Worm (Caenorhabditis elegans) whole organism, midembryonic: Measurements from ENCODE around the gene T22B7.4.

Experiments
- T22C8.4 ChIP-seq: fragments of 200-800 bp; sonication (Bioruptor generic); IDR thresholded peaks from 2 replicates; pipeline ENCODE4 v1.3.6; 2022; ENCODE audit warnings: missing genetic modification characterization, missing compliant biosample characterization
- flt-1 ChIP-seq: fragments of 200-800 bp; sonication (Bioruptor generic); IDR thresholded peaks from 2 replicates; pipeline ENCODE4 v1.3.6; 2022; ENCODE audit warnings: missing genetic modification characterization, missing compliant biosample characterization
- med-1 ChIP-seq: sonication (generic microtip); optimal IDR thresholded peaks from 2 replicates; lab custom pipeline; 2017; ENCODE audit warnings: missing genetic modification characterization, mild to moderate bottlenecking, missing compliant biosample characterization, antibody characterized with exemption, missing genetic modification reagents; ENCODE audit not compliant: insufficient read depth
- tab-1 ChIP-seq: fragments of 200-800 bp; sonication (Bioruptor generic); IDR thresholded peaks from 2 replicates; pipeline ENCODE4 v1.3.6; 2022; ENCODE audit warnings: missing genetic modification characterization, missing compliant biosample characterization
- ztf-29 ChIP-seq: fragments of 200-800 bp; sonication (Bioruptor generic); IDR thresholded peaks from 2 replicates; pipeline ENCODE4 v1.3.6; 2022; ENCODE audit warnings: missing genetic modification reagents, missing genetic modification characterization, missing compliant biosample characterization

DNA sequence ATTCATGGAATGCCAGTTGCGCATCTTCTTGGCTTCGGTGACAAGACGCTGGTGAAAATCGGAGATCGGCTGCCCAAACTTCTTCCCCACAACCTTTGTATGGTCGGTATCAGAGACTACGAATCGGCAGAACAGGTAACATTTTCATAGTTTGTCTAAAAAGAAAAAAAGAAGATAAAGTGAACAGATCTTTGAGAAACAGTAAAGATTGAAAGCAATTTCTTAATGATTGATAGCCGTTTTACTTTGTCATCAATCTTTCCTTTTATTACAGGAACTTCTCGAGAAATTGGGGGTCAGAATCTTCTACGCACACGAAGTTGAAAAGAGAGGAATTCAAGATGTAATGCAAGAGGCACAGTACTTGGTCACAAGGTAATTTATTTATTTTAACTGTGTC is 10.2 kb downstream of the T22B7.4 start:
- no peak for TF ChIP-seq T22C8.4 (GFP tag; lab: Robert Waterston, UW)
- no peak for TF ChIP-seq flt-1 (GFP tag; lab: Robert Waterston, UW)
- no peak for TF ChIP-seq ztf-29 (GFP tag; lab: Robert Waterston, UW)
- TF ChIP-seq med-1 (GFP tag; lab: Kevin White, UChicago), result no peak
- no peak for TF ChIP-seq tab-1
